Fruit fly (Drosophila melanogaster): Measurements from ENCODE around the gene CG6324.

DNA sequence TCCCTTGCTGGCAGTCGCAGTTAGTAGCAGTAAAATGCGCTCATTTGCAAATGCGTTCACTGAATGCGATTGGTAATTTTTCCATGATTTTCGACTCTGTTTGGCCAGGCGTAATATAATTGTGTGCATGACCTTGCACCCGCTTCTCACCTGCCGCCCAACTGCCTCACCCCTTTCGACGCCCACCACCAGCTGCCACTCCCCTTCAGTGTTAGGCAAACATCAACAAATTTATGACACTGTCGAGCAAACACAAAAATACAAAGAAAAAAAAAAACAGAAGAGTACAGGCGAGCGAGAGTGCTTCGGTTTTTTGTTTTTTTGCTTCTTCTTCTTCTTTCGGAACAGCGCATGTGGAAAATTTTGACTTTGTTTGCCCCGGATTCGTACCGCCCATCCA, 54.1 kb downstream of the CG6324 start:
- TF ChIP-seq Mnt (GFP tag; optimal IDR thresholded peaks at IDR 0.05): no peak
- TF ChIP-seq Clk (GFP tag; optimal IDR thresholded peaks at IDR 0.05): no peak
